Fruit fly (Drosophila melanogaster): ENCODE results near the gene Lrch.

DNA sequence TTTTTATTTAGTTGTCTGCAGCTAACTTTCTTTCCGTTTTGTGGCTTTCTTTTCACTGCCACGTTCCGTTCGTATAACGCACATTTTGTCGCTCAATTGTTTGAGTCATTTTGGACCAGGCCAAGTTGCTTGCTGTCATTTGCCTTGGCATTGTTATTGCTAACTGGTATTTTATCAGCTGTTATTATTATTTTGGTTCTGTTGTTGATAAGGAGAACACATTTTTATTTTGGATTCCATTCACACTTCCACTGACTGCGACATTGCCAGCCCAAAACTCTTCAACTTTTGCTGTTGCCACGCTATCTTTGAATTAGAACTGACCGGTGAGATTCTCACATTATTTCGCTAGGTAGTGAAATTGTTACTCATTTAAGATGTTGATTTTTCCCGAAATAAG, 6.9 kb upstream of the Lrch start:
- TF ChIP-seq CTCF (optimal IDR thresholded peaks at IDR 0.05) (no peak), CG8478 (optimal IDR thresholded peaks at IDR 0.05) (no peak)

All from S2 (cell line).